Fruit fly (Drosophila melanogaster) whole organism, embryonic: ENCODE results near the gene Hap40.

ENCODE experiments used
- Aef1 ChIP-seq: fragments of 200-800 bp; sonication (Bioruptor generic); IDR thresholded peaks from 3 replicates; pipeline ENCODE4 v1.3.6; 2022; ENCODE audit warnings: missing biosample characterization, missing genetic modification characterization
- CG1024 ChIP-seq: fragments of 200-800 bp; sonication (Bioruptor generic); IDR thresholded peaks from 2 replicates; pipeline ENCODE4 v1.3.6; 2022; ENCODE audit warnings: missing biosample characterization, missing genetic modification characterization
- CG10274 ChIP-seq: fragments of 200-800 bp; sonication (Bioruptor generic); optimal IDR thresholded peaks from 3 replicates; lab custom pipeline; 2017; ENCODE audit warnings: missing biosample characterization, mild to moderate bottlenecking, missing genetic modification characterization
- CG10654 ChIP-seq: fragments of 200-800 bp; sonication (Bioruptor generic); optimal IDR thresholded peaks from 2 replicates; lab custom pipeline; 2016; ENCODE audit warnings: missing biosample characterization, missing genetic modification characterization
- CG10979 ChIP-seq: fragments of 200-800 bp; sonication (Bioruptor generic); optimal IDR thresholded peaks from 2 replicates; lab custom pipeline; 2018; ENCODE audit warnings: missing biosample characterization, mild to moderate bottlenecking, missing genetic modification characterization, moderate library complexity
- CG11093 ChIP-seq: fragments of 200-800 bp; sonication (Bioruptor generic); IDR thresholded peaks from 3 replicates; pipeline ENCODE4 v1.3.6; 2022; ENCODE audit warnings: missing biosample characterization, missing genetic modification characterization
- CG11723 ChIP-seq: fragments of 200-800 bp; sonication (Bioruptor generic); optimal IDR thresholded peaks from 2 replicates; lab custom pipeline; 2017; ENCODE audit warnings: missing biosample characterization, mild to moderate bottlenecking, missing genetic modification characterization
- CG12071 ChIP-seq: fragments of 200-800 bp; sonication (Bioruptor generic); optimal IDR thresholded peaks from 3 replicates; lab custom pipeline; 2018; ENCODE audit warnings: missing biosample characterization, mild to moderate bottlenecking, missing genetic modification characterization
- CG14667 ChIP-seq: fragments of 200-800 bp; sonication (Bioruptor generic); IDR thresholded peaks from 2 replicates; pipeline ENCODE4 v1.3.6; 2022; ENCODE audit warnings: missing biosample characterization, missing genetic modification characterization
- CG14710 ChIP-seq: fragments of 200-800 bp; sonication (Bioruptor generic); optimal IDR thresholded peaks from 3 replicates; lab custom pipeline; 2019; ENCODE audit warnings: missing biosample characterization, mild to moderate bottlenecking, missing genetic modification characterization, moderate library complexity
- CG17186 ChIP-seq: fragments of 200-800 bp; sonication (Bioruptor generic); optimal IDR thresholded peaks from 3 replicates; lab custom pipeline; 2017; ENCODE audit warnings: missing biosample characterization, missing genetic modification reagents, missing genetic modification characterization
- CG17568 ChIP-seq: fragments of 200-800 bp; sonication (Bioruptor generic); optimal IDR thresholded peaks from 2 replicates; lab custom pipeline; 2018; ENCODE audit warnings: missing biosample characterization, mild to moderate bottlenecking, missing genetic modification characterization, moderate library complexity
- CG32532 ChIP-seq: fragments of 200-800 bp; sonication (Bioruptor generic); IDR thresholded peaks from 2 replicates; pipeline ENCODE4 v1.3.6; 2022; ENCODE audit warnings: missing biosample characterization, missing genetic modification characterization
- CG32772 ChIP-seq: fragments of 200-800 bp; sonication (Bioruptor generic); IDR thresholded peaks from 2 replicates; pipeline ENCODE4 v1.3.6; 2022; ENCODE audit warnings: missing biosample characterization, missing genetic modification characterization
- CG3726 ChIP-seq: fragments of 200-800 bp; sonication (Bioruptor generic); IDR thresholded peaks from 3 replicates; pipeline ENCODE4, ENCODE4 v1.3.6; 2022; ENCODE audit warnings: missing biosample characterization, missing genetic modification characterization
- CG3847 ChIP-seq: fragments of 200-800 bp; sonication (Bioruptor generic); IDR thresholded peaks from 2 replicates; pipeline ENCODE4 v1.3.6; 2022; ENCODE audit warnings: missing biosample characterization, missing genetic modification characterization
- CG9609 ChIP-seq: fragments of 200-800 bp; sonication (Bioruptor generic); optimal IDR thresholded peaks from 3 replicates; lab custom pipeline; 2016; ENCODE audit warnings: missing biosample characterization, missing genetic modification characterization
- CG9817 ChIP-seq: fragments of 200-800 bp; sonication (Bioruptor generic); optimal IDR thresholded peaks from 2 replicates; lab custom pipeline; 2018; ENCODE audit warnings: missing biosample characterization, mild to moderate bottlenecking, missing genetic modification characterization, moderate library complexity
- CHES-1-like ChIP-seq: fragments of 200-800 bp; sonication (Bioruptor generic); optimal IDR thresholded peaks from 2 replicates; lab custom pipeline; 2016; ENCODE audit warnings: missing biosample characterization, missing genetic modification characterization
- CoRest ChIP-seq: fragments of 200-800 bp; sonication (Bioruptor generic); optimal IDR thresholded peaks from 3 replicates; lab custom pipeline; 2018; ENCODE audit warnings: missing biosample characterization, mild to moderate bottlenecking, missing genetic modification characterization, moderate library complexity
- D ChIP-seq, 2 experiments: fragments of 200-800 bp in 1 of 2; fragments of >200 bp in 1 of 2; sonication (Bioruptor generic) in 1 of 2; optimal IDR thresholded peaks; 2 replicates in 1 of 2; 3 replicates in 1 of 2; lab custom pipeline; 2017; ENCODE audit warnings: mild to moderate bottlenecking in 1 of 2, missing biosample characterization in 1 of 2, missing genetic modification characterization in 1 of 2, missing genetic modification reagents in 1 of 2
- D19B ChIP-seq: fragments of 200-800 bp; sonication (Bioruptor generic); optimal IDR thresholded peaks from 2 replicates; lab custom pipeline; 2017; ENCODE audit warnings: missing biosample characterization, mild to moderate bottlenecking, missing genetic modification characterization
- E2f1 ChIP-seq: fragments of 200-800 bp; sonication (Bioruptor generic); IDR thresholded peaks from 2 replicates; pipeline ENCODE4 v1.3.6; 2022; ENCODE audit warnings: missing biosample characterization, missing genetic modification characterization
- Mes4 ChIP-seq: fragments of 200-800 bp; sonication (Bioruptor generic); optimal IDR thresholded peaks from 2 replicates; lab custom pipeline; 2016; ENCODE audit warnings: missing biosample characterization, missing genetic modification characterization
- NC2β ChIP-seq: fragments of 200-800 bp; sonication (Bioruptor generic); optimal IDR thresholded peaks from 2 replicates; lab custom pipeline; 2016; ENCODE audit warnings: missing biosample characterization, missing genetic modification characterization
- NFAT ChIP-seq: fragments of 200-800 bp; sonication (Bioruptor generic); IDR thresholded peaks from 2 replicates; pipeline ENCODE4 v1.3.6; 2022; ENCODE audit warnings: missing biosample characterization, missing genetic modification characterization
- Optix ChIP-seq: fragments of 200-800 bp; sonication (Bioruptor generic); IDR thresholded peaks from 3 replicates; pipeline ENCODE4 v1.3.6; 2022; ENCODE audit warnings: missing biosample characterization, missing genetic modification characterization
- Ravus ChIP-seq: fragments of 200-800 bp; sonication (Bioruptor generic); IDR thresholded peaks from 2 replicates; pipeline ENCODE4 v1.3.6; 2022; ENCODE audit warnings: missing biosample characterization, missing genetic modification characterization
- Sin3A ChIP-seq: fragments of >200 bp; optimal IDR thresholded peaks from 2 replicates; lab custom pipeline; 2018
- Spps ChIP-seq: fragments of 200-800 bp; sonication (Bioruptor generic); optimal IDR thresholded peaks from 2 replicates; lab custom pipeline; 2018; ENCODE audit warnings: missing biosample characterization, mild to moderate bottlenecking, missing genetic modification characterization
- abd-A ChIP-seq: fragments of 200-800 bp; sonication (Bioruptor generic); optimal IDR thresholded peaks from 3 replicates; lab custom pipeline; 2019; ENCODE audit warnings: missing biosample characterization, mild to moderate bottlenecking, missing genetic modification characterization, moderate library complexity
- ase ChIP-seq: fragments of 200-800 bp; sonication (Bioruptor generic); IDR thresholded peaks from 3 replicates; pipeline ENCODE4 v1.3.6; 2022; ENCODE audit warnings: missing biosample characterization, missing genetic modification characterization
- ash1 ChIP-seq: fragments of 200-800 bp; sonication (Bioruptor generic); optimal IDR thresholded peaks from 2 replicates; lab custom pipeline; 2018; ENCODE audit warnings: missing biosample characterization, mild to moderate bottlenecking, missing genetic modification characterization
- cg ChIP-seq: fragments of 200-800 bp; sonication (Bioruptor generic); optimal IDR thresholded peaks from 3 replicates; lab custom pipeline; 2019; ENCODE audit warnings: missing biosample characterization, mild to moderate bottlenecking, missing genetic modification characterization, moderate library complexity
- corto ChIP-seq: fragments of 200-800 bp; sonication (Bioruptor generic); optimal IDR thresholded peaks from 2 replicates; lab custom pipeline; 2016; ENCODE audit warnings: missing biosample characterization, mild to moderate bottlenecking, missing genetic modification characterization, moderate library complexity
- croc ChIP-seq: fragments of 200-800 bp; sonication (Bioruptor generic); conservative IDR thresholded peaks from 3 replicates; pipeline ENCODE4 v1.3.6; 2022; ENCODE audit warnings: missing biosample characterization, missing genetic modification characterization
- dan ChIP-seq: fragments of 200-800 bp; sonication (Bioruptor generic); IDR thresholded peaks from 2 replicates; pipeline ENCODE4 v1.3.6; 2022; ENCODE audit warnings: missing biosample characterization, missing genetic modification characterization
- dpn ChIP-seq, 2 experiments: fragments of 200-800 bp; sonication (Bioruptor generic); optimal IDR thresholded peaks; 3 replicates each; lab custom pipeline; 2016; ENCODE audit warnings: missing biosample characterization in 2 of 2, missing genetic modification characterization in 2 of 2
- dysf ChIP-seq: fragments of 200-800 bp; sonication (Bioruptor generic); IDR thresholded peaks from 3 replicates; pipeline ENCODE4 v1.3.6; 2022; ENCODE audit warnings: missing biosample characterization, missing genetic modification characterization
- esg ChIP-seq: fragments of 200-800 bp; sonication (Bioruptor generic); conservative IDR thresholded peaks from 2 replicates; pipeline ENCODE4 v1.3.6; 2022; ENCODE audit warnings: missing biosample characterization, missing genetic modification characterization
- eyg ChIP-seq: fragments of 200-800 bp; sonication (Bioruptor generic); optimal IDR thresholded peaks from 3 replicates; lab custom pipeline; 2016; ENCODE audit warnings: missing biosample characterization, missing genetic modification characterization
- grn ChIP-seq: fragments of 200-800 bp; sonication (Bioruptor generic); optimal IDR thresholded peaks from 3 replicates; lab custom pipeline; 2017; ENCODE audit warnings: missing biosample characterization, missing genetic modification characterization
- jumu ChIP-seq: fragments of 200-800 bp; sonication (Bioruptor generic); optimal IDR thresholded peaks from 3 replicates; lab custom pipeline; 2016; ENCODE audit warnings: missing biosample characterization, missing genetic modification characterization
- nau ChIP-seq: fragments of 200-800 bp; sonication (Bioruptor generic); optimal IDR thresholded peaks from 3 replicates; lab custom pipeline; 2017; ENCODE audit warnings: missing biosample characterization, mild to moderate bottlenecking, missing genetic modification characterization, missing genetic modification reagents
- row ChIP-seq: fragments of 200-800 bp; sonication (Bioruptor generic); IDR thresholded peaks from 3 replicates; pipeline ENCODE4 v1.3.6; 2022; ENCODE audit warnings: missing biosample characterization, missing genetic modification characterization
- sim ChIP-seq: fragments of 200-800 bp; sonication (Bioruptor generic); IDR thresholded peaks from 2 replicates; pipeline ENCODE4 v1.3.6; 2022; ENCODE audit warnings: missing biosample characterization, missing genetic modification characterization
- slbo ChIP-seq: fragments of 200-800 bp; sonication (Bioruptor generic); IDR thresholded peaks from 2 replicates; pipeline ENCODE4 v1.3.6; 2022; ENCODE audit warnings: missing biosample characterization, missing genetic modification characterization
- tio ChIP-seq: fragments of 200-800 bp; sonication (Bioruptor generic); optimal IDR thresholded peaks from 2 replicates; lab custom pipeline; 2017; ENCODE audit warnings: missing biosample characterization, missing genetic modification characterization, inconsistent platforms
- unpg ChIP-seq: fragments of 200-800 bp; sonication (Bioruptor generic); optimal IDR thresholded peaks from 3 replicates; lab custom pipeline; 2018; ENCODE audit warnings: missing biosample characterization, mild to moderate bottlenecking, missing genetic modification characterization, moderate library complexity
- zen2 ChIP-seq: fragments of 200-800 bp; sonication (Bioruptor generic); IDR thresholded peaks from 3 replicates; pipeline ENCODE4 v1.3.6; 2022; ENCODE audit warnings: missing biosample characterization, missing genetic modification characterization; ENCODE audit not compliant: partially characterized antibody

Gene Hap40

DNA sequence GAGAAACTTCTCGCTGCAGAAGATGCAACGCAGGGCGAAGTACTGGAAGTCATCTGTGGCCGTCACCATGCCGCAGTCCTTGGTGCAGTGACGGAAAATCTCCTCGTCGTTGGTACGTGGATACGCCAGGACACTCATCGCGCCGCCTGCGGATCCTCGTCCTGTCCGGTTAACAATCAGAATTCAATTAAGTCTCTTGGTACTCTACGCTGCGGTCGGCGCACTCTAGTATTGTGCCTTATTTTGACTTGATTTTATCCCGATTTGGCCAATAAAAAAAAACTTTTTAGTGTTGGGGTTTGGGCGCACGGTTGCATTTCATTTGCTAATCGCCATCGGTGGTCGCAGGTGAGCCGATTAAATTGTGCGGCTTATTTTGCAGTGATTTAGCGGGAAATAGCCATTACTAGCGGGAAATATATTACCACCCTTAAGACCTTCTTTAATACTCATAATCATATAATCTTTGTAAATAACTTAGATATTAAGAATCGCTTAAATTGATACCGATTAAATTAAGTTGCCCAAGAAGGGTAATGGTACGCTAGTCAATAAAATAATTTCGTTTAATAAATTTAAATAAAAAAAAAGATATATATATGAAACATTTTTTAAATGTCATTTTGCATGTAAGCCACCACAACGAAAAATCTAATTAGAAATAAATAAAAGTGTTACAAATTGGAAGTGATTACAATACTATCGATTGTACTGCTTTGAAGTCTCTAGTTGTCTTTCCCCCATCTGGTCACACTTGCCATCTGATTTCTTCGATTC is 42.2 kb downstream of the Hap40 start, which contains the start of the genes CG8944 and CCT6 (continued):
- TF ChIP-seq CG10654, result no peak
- TF ChIP-seq CG9817 (tag; lab: Kevin White, UChicago), result no peak
- TF ChIP-seq row (GFP tag; lab: Robert Waterston, UW), result peak; percentile 77
- TF ChIP-seq Sin3A (lab: Kevin White, UChicago), result no peak
- no peak for TF ChIP-seq unpg (GFP tag; lab: Kevin White, UChicago)
- TF ChIP-seq D19B, result no peak
- TF ChIP-seq sim (GFP tag; lab: Robert Waterston, UW), result no peak
- TF ChIP-seq D (optimal IDR thresholded peaks at IDR 0.05; lab: Kevin White, UChicago), result no peak
- no peak for TF ChIP-seq D (GFP tag; optimal IDR thresholded peaks at IDR 0.05; lab: Kevin White, UChicago)
- peak; percentile 71 for TF ChIP-seq CG14710
- no peak for TF ChIP-seq corto
- TF ChIP-seq CG32772, result 0 out of 2 replicates have a peak, but pooled peaks have one; percentile 34
- TF ChIP-seq CHES-1-like (GFP tag; lab: Kevin White, UChicago), result no peak
- TF ChIP-seq croc, result no peak
- no peak for TF ChIP-seq CG14667 (GFP tag; lab: Robert Waterston, UW)
- no peak for TF ChIP-seq Optix (GFP tag; lab: Robert Waterston, UW)
- TF ChIP-seq slbo, result peak; percentile 50
- peak in 1 of 2 experiments; percentile 21 for TF ChIP-seq dpn (GFP tag; optimal IDR thresholded peaks at IDR 0.05; lab: Kevin White, UChicago)
- no peak for TF ChIP-seq ash1 (GFP tag; lab: Kevin White, UChicago)
- TF ChIP-seq cg (GFP tag; lab: Kevin White, UChicago), result no peak
- TF ChIP-seq CG11093, result no peak
- no peak for TF ChIP-seq abd-A (tag; lab: Kevin White, UChicago)
- TF ChIP-seq CG17568 (GFP tag; lab: Kevin White, UChicago), result no peak
- TF ChIP-seq Ravus, result no peak
- TF ChIP-seq jumu (GFP tag; lab: Kevin White, UChicago), result no peak
- TF ChIP-seq CoRest (tag; lab: Kevin White, UChicago), result peak; percentile 45
- TF ChIP-seq NC2β, result no peak
- TF ChIP-seq CG10979, result no peak
- TF ChIP-seq ase (GFP tag; lab: Robert Waterston, UW), result no peak
- TF ChIP-seq dysf (GFP tag; lab: Robert Waterston, UW), result no peak
- TF ChIP-seq E2f1 (GFP tag; lab: Robert Waterston, UW), result no peak
- TF ChIP-seq CG11723 (GFP tag; lab: Kevin White, UChicago), result no peak
- TF ChIP-seq dan, result no peak
- no peak for TF ChIP-seq tio
- TF ChIP-seq CG10274 (GFP tag; lab: Kevin White, UChicago), result no peak
- TF ChIP-seq CG3726 (GFP tag; lab: Robert Waterston, UW), result no peak
- TF ChIP-seq CG17186, result no peak
- no peak for TF ChIP-seq nau (GFP tag; lab: Kevin White, UChicago)
- 0 out of 2 replicates have a peak, but pooled peaks have one; percentile 4 for TF ChIP-seq CG3847 (GFP tag; lab: Robert Waterston, UW)
- TF ChIP-seq Mes4, result no peak
- no peak for TF ChIP-seq CG1024 (GFP tag; lab: Robert Waterston, UW)
- TF ChIP-seq esg, result no peak
- TF ChIP-seq CG12071 (GFP tag; lab: Kevin White, UChicago), result no peak
- no peak for TF ChIP-seq NFAT
- no peak for TF ChIP-seq grn (GFP tag; lab: Kevin White, UChicago)
- TF ChIP-seq CG32532 (GFP tag; lab: Robert Waterston, UW), result 0 out of 2 replicates have a peak, but pooled peaks have one; percentile 38
- no peak for TF ChIP-seq Aef1
- TF ChIP-seq zen2 (GFP tag; lab: Robert Waterston, UW), result no peak
- TF ChIP-seq Spps (tag; lab: Kevin White, UChicago), result no peak
- no peak for TF ChIP-seq CG9609 (GFP tag; lab: Kevin White, UChicago)
- TF ChIP-seq eyg (GFP tag; lab: Kevin White, UChicago), result no peak
